Worm (Caenorhabditis elegans): ENCODE measurements around the gene hacl-1.

DNA sequence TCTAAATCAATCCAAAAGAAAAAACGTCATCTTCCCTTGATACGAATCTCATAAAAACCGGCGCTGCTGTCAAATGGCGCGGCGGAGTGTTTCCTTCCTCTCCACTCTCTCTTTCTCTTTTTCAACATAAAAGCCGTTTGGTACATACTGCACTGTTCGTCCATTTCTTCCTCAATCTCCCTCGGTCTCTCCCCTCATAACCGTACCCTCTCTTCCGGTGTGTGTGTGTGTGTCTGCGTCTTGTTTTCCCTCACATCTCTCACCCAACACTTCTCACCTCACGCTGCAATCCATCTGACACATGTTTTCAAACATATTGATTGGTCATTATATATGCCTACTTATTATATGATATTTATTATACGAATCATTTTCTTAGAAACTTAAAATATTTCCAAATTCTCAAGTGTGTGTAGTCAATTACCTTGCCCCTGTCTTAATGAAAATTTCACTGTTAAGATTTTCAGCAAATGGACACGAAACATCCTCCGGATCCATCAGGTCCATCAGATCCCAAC is 28.3 kb downstream of the hacl-1 start, which contains the start of the genes aars-1 and rga-1:
- TF ChIP-seq tlf-1 (GFP tag; optimal IDR thresholded peaks at IDR 0.05) (no peak), aptf-3 (GFP tag; IDR thresholded peaks at IDR 0.05) (no peak), F57A8.1 (GFP tag; optimal IDR thresholded peaks at IDR 0.05) (no peak), Y53G8AR.9 (GFP tag; conservative IDR thresholded peaks at IDR 0.05) (no peak), attf-5 (GFP tag; optimal IDR thresholded peaks at IDR 0.05) (peak; percentile 80), F49E8.2 (tag; optimal IDR thresholded peaks at IDR 0.05; ENCODE audit: insufficient read depth) (no peak), atf-7 (tag; optimal IDR thresholded peaks at IDR 0.05) (peak; percentile 41), B0019.2 (GFP tag; conservative IDR thresholded peaks at IDR 0.05) (no peak)

Data from whole organism, young adult.